Worm (Caenorhabditis elegans) whole organism, dauer: ENCODE data around the gene fbxb-41.
"Not testable (repeated sequence)": the region's sequence is repeated elsewhere in the genome, so short reads cannot be mapped to it uniquely, and the experiment has no call there.

Source experiments
- unc-62 ChIP-seq: sonication (generic microtip); optimal IDR thresholded peaks from 2 replicates; lab custom pipeline; 2017; ENCODE audit warnings: missing biosample characterization, missing genetic modification reagents, missing genetic modification characterization

fbxb-41 gene

ce11 chrII:1049849-1050248, 7.7 kb upstream of the fbxb-41 start, which contains the start of gene fbxb-40:
TSS of gene fbxb-40 (minus strand) at chrII:1049949.
- no peak for TF ChIP-seq unc-62 (GFP tag; lab: Kevin White, UChicago)

ce11 chrII:1046937-1047336, 4.8 kb upstream of the fbxb-41 start:
- TF ChIP-seq unc-62 (GFP tag; lab: Kevin White, UChicago) = no peak

DNA sequence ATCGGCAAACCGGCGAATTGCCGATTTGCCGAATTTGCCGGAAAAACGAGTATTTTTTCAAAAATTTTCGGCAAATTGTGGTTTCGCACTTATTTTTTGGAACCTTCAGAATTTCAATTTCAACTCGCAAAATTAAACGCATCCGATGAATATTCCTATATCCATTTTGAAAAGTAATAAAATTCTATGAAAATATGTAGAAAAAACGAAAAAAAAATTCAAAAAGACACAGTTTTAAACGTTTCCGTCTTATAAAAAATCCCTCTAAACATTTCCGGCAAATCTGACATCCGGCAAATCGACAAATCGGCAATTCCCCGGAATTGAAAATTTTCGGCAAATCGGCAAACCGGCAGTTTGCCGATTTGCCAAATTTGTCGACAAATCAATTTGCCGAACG, 3.6 kb upstream of the fbxb-41 start, which contains the start of gene str-148:
TSS of gene str-148 (plus strand) at position 301 of the 400 bp plus-strand sequence.
- TF ChIP-seq unc-62 (GFP tag; lab: Kevin White, UChicago) = no peak

ce11 chrII:1043932-1044331, 1.8 kb upstream of the fbxb-41 start, which contains the start of gene fbxb-45:
TSS of gene fbxb-45 (minus strand) at chrII:1044032.
- TF ChIP-seq unc-62 (GFP tag; lab: Kevin White, UChicago) = not testable (repeated sequence)

DNA sequence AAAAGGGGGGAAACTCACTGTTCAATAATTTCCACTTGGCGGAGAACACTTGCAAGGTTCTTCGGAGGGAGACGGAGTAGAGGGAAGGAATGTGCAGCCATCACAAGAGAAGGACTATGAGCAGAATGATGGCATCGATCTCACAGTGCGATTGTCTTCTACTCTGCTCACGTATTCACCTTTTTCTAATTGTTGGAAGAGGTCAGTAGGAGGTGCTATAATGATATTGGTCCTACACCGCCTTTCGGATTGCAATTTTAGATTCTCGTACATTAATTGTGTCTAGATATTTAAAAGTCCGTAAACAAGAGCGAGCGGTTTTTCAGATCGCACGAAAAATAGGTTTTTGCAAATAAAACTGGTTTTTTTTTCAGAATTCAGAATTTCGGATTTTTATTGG, 1.7 kb downstream of the fbxb-41 start, which contains the start of gene fbxb-39:
TSS of gene fbxb-39 (minus strand) at position 101 of the 400 bp plus-strand sequence.
- no peak for TF ChIP-seq unc-62 (GFP tag; lab: Kevin White, UChicago)

DNA sequence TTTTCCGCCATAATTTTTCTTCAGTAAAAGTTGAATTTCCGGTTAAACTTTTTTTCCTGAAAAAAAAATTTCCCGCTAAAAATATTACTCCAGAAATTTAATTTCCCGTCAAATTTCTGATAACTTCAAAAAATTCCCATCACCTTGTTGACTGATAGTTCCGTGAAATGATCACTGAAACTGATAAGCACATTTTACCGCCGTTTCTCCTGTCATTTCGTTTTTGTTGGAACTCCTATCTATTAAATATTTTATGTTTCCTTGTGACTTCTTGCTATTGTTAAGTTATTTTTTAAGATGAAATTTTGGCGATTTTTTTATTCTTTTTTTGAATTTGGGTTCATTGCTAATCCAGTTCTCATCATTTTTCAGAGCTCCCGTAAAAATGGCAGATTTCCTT, 13.5 kb downstream of the fbxb-41 start, which contains the start of gene math-34:
TSS of gene math-34 (plus strand) at position 371 of the 400 bp plus-strand sequence.
- TF ChIP-seq unc-62 (GFP tag; lab: Kevin White, UChicago) = no peak

DNA sequence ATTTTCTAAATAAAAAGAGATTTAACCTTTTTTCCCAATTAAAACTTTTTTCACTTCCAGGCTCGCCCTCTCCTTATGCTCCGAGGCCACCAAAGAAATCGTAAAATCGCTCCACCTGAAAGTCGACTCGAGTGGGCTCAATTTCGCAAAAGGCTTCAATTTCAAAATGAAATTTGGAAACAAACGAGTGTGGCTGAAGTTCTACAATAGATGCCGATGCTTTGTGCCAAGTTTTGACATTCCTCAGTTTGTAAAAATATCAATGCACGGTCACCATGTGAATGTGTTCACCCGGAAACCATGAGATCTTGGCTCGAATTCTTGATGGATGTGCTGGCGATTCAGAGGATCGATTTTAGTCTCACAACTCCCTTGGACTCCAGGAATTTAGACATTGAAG, 15.5 kb downstream of the fbxb-41 start, which contains the start of gene M01D1.12:
TSS of gene M01D1.12 (plus strand) at position 301 of the 400 bp plus-strand sequence.
- no peak for TF ChIP-seq unc-62 (GFP tag; lab: Kevin White, UChicago)

ce11 chrII:1024684-1025083, 17.4 kb downstream of the fbxb-41 start, which contains the start of gene btb-11:
TSS of gene btb-11 (minus strand) at chrII:1024784.
- TF ChIP-seq unc-62 (GFP tag; lab: Kevin White, UChicago) = not testable (repeated sequence)

DNA sequence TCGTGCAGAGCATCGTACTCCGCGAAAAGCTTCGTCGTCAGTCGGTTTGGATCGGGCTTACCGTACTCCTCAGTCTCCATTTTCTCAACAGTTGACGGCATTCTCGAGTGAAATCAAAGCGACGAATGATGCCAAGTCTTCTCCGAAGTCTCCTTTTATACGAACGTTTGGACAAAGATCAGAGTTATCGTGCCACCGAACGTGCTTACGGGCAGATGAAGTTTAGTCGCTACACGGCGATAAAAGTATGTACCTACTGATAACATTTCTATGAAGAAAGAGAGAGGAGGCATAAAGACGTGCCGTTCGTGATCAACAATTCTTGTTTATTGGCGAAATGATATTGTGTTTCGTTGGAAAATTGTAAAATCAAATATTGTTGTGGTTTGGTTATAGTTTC, 35.8 kb downstream of the fbxb-41 start, which contains the start of gene F45D11.14:
TSS of gene F45D11.14 (minus strand) at position 101 of the 400 bp plus-strand sequence.
- TF ChIP-seq unc-62 (GFP tag; lab: Kevin White, UChicago) = not testable (repeated sequence)

ce11 chrII:1001351-1001750, 40.8 kb downstream of the fbxb-41 start, which contains the start of the genes fbxb-30 and F45D11.5:
TSS of gene fbxb-30 (minus strand) at chrII:1001451.
TSS of gene F45D11.5 (plus strand) at chrII:1001702.
- TF ChIP-seq unc-62 (GFP tag; lab: Kevin White, UChicago) = no peak

- no peak for TF ChIP-seq unc-62 (GFP tag; lab: Kevin White, UChicago)
These were observed 42.6 kb downstream of the fbxb-41 start, which contains the start of gene fbxb-29 for ce11 chrII:999493-999892. TSS of gene fbxb-29 (minus strand) at chrII:999593.

ce11 chrII:996112-996511, 46.0 kb downstream of the fbxb-41 start, which contains the start of gene F45D11.11:
TSS of gene F45D11.11 (minus strand) at chrII:996212.
- TF ChIP-seq unc-62 (GFP tag; lab: Kevin White, UChicago) = not testable (repeated sequence)

DNA sequence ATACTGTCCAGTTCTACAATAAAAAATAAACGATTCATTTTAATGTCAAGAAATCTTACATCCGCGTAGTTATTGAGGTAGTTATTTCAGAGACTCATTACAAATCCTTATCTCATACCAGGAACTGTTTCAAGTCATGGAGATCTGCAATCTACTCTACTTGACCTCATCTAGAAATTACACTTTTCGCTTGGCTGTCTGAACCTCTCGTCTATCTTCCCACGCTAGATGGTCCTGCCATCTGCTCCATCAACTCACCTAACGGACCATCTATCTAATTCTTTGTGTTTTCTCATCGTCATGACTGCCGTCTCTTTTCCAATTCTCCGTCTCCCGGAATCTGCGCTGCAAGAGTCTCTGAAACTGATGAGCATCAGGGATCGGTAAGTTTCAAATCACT, 47.9 kb downstream of the fbxb-41 start, which contains the start of gene F45D11.7:
TSS of gene F45D11.7 (plus strand) at position 301 of the 400 bp plus-strand sequence.
- not testable (repeated sequence) for TF ChIP-seq unc-62 (GFP tag; lab: Kevin White, UChicago)
